Worm (Caenorhabditis elegans): ENCODE results near the gene rsa-2.

rsa-2 gene

DNA sequence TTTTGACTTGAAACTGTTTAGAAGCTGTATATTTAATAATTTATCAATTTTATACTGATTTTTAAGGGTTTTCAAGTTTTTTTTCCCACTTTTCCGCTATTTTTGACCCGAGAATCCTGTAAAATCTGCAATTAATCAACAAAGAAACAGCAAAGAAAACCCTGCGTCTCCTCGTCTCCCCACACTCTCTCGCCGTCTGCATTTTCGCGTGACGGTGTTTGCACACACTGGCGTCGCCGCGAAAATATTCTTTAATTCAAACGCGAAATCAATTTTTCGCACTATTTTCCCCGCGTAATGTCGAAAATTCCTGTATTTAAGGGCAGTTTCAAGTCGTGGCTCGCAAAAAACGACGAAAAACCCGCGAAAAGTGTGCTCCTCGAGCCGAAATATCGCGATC, at the start of gene rsa-2:
Gene rsa-2 (plus strand): TSS at position 221 of the 400 bp plus-strand sequence.
- TF ChIP-seq ceh-79 (tag; optimal IDR thresholded peaks at IDR 0.05) (no peak), B0019.2 (GFP tag; conservative IDR thresholded peaks at IDR 0.05) (peak; percentile 64), ceh-91 (GFP tag; IDR thresholded peaks at IDR 0.05) (peak; percentile 73), F33H1.4 (GFP tag; IDR thresholded peaks at IDR 0.05) (peak; percentile 68), him-1 (tag; optimal IDR thresholded peaks at IDR 0.05) (peak; percentile 78), efl-1 (GFP tag; optimal IDR thresholded peaks at IDR 0.05) (peak; percentile 91), D2030.7 (GFP tag; IDR thresholded peaks at IDR 0.05) (peak; percentile 69), sdz-38 (tag; optimal IDR thresholded peaks at IDR 0.05) (no peak), ceh-40 (GFP tag; IDR thresholded peaks at IDR 0.05) (no peak), C06A6.2 (GFP tag; conservative IDR thresholded peaks at IDR 0.05) (no peak), Y95B8A.8 (GFP tag; IDR thresholded peaks at IDR 0.05) (0 out of 2 replicates have a peak, but pooled peaks have one; percentile 33), madf-8 (GFP tag; conservative IDR thresholded peaks at IDR 0.05) (peak; percentile 83), lin-40 (tag; optimal IDR thresholded peaks at IDR 0.05) (peak; percentile 38), mcd-1 (GFP tag; IDR thresholded peaks at IDR 0.05) (peak; percentile 73), zim-3 (tag; optimal IDR thresholded peaks at IDR 0.05) (peak; percentile 37), madf-3 (GFP tag; IDR thresholded peaks at IDR 0.05) (peak; percentile 80; the same call in 1 of the 2 replicates), F37B4.10 (GFP tag; IDR thresholded peaks at IDR 0.05) (no peak), lsl-1 (GFP tag; optimal IDR thresholded peaks at IDR 0.05) (peak; percentile 63), ztf-18 (tag; optimal IDR thresholded peaks at IDR 0.05) (peak; percentile 6), dpl-1 (GFP tag; optimal IDR thresholded peaks at IDR 0.05) (peak; percentile 77), lin-54 (GFP tag; optimal IDR thresholded peaks at IDR 0.05) (peak; percentile 86), cebp-1 (GFP tag; IDR thresholded peaks at IDR 0.05) (no peak), cebp-1 (tag; optimal IDR thresholded peaks at IDR 0.05) (peak; percentile 29), snpc-1.3 (tag; optimal IDR thresholded peaks at IDR 0.05; ENCODE audit: insufficient read depth) (no peak), lin-35 (GFP tag; optimal IDR thresholded peaks at IDR 0.05) (peak in 1 of 3 experiments; percentile 79), pbrm-1 (GFP tag; IDR thresholded peaks at IDR 0.05) (peak; percentile 51; the same call in 1 of the 2 replicates), B0261.1 (tag; optimal IDR thresholded peaks at IDR 0.05) (peak; percentile 1), ceh-100 (GFP tag; IDR thresholded peaks at IDR 0.05) (peak; percentile 51; the same call in 1 of the 2 replicates), nfyb-1 (GFP tag; IDR thresholded peaks at IDR 0.05) (peak; percentile 39; the same call in 1 of the 2 replicates), hlh-12 (tag; optimal IDR thresholded peaks at IDR 0.05) (no peak), lir-1 (GFP tag; conservative IDR thresholded peaks at IDR 0.05) (0 out of 2 replicates have a peak, but pooled peaks have one; percentile 35), tlf-1 (GFP tag; optimal IDR thresholded peaks at IDR 0.05) (peak; percentile 24), tbp1 (GFP tag; optimal IDR thresholded peaks at IDR 0.05) (peak; percentile 48), snpc-4 (GFP tag; optimal IDR thresholded peaks at IDR 0.05) (peak; percentile 7), snpc-4 (tag; optimal IDR thresholded peaks at IDR 0.05) (peak in 3 of 4 experiments; percentile 18 to 53 (median 44)), sptf-2 (GFP tag; optimal IDR thresholded peaks at IDR 0.05) (no peak), snpc-3.4 (tag; optimal IDR thresholded peaks at IDR 0.05) (peak; percentile 35), somi-1 (GFP tag; optimal IDR thresholded peaks at IDR 0.05) (no peak), hmg-1.2 (GFP tag; IDR thresholded peaks at IDR 0.05) (peak; percentile 95), K11D2.4 (GFP tag; IDR thresholded peaks at IDR 0.05) (no peak), pha-4 (tag; optimal IDR thresholded peaks at IDR 0.05) (no peak), snpc-1.1 (tag; optimal IDR thresholded peaks at IDR 0.05; ENCODE audit: insufficient read depth) (peak; percentile 39), Y53G8AR.9 (GFP tag; conservative IDR thresholded peaks at IDR 0.05) (0 out of 2 replicates have a peak, but pooled peaks have one; percentile 33), F49E8.2 (tag; optimal IDR thresholded peaks at IDR 0.05; ENCODE audit: insufficient read depth) (peak; percentile 16), madf-6 (GFP tag; IDR thresholded peaks at IDR 0.05) (peak; percentile 93), xnd-1 (tag; optimal IDR thresholded peaks at IDR 0.05) (peak; percentile 73), let-526 (GFP tag; IDR thresholded peaks at IDR 0.05) (no peak), ekl-4 (GFP tag; IDR thresholded peaks at IDR 0.05) (peak; percentile 66)
